Fruit fly (Drosophila melanogaster): ENCODE measurements around the gene elav.

DNA sequence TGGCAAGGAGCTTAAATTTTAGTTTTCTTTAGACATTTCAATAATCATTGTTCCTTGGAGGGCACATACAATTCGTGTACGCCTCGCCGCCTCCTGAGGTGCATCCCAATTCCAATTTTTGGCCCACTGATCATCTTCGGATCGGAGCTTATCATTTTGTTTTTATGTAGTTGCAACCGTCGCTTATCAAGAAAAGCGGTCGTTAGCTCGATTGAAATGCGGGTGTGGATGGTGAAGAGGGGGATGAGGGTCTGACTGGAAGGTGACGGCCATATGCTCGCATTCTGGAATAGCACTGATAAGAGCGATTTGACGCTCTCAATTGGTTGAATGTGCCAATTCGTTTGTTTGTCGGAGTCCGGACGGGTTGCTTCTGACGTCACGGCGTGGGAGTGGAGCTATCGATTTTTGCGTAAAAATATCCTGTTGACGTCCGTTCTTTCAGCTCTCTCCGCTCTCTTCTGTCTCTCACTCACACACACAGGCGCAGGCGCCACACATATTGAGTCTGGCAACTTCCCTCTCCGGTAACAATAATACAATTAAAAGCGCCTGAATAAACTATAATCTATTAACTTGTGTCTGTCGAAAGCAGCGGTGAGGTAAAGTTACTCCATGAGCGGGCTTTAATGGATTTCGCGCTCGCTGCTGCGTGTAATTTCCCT is 24.0 kb downstream of the elav start:
- TF ChIP-seq psq (optimal IDR thresholded peaks at IDR 0.05) (no peak), usp (GFP tag; optimal IDR thresholded peaks at IDR 0.05) (no peak), CG8478 (optimal IDR thresholded peaks at IDR 0.05) (no peak)

All from whole organism.